Fruit fly (Drosophila melanogaster) whole organism, embryonic: ENCODE results near the gene att-ORFB.

Source experiments
- Aef1 ChIP-seq: fragments of 200-800 bp; sonication (Bioruptor generic); IDR thresholded peaks from 3 replicates; pipeline ENCODE4 v1.3.6; 2022; ENCODE audit warnings: missing biosample characterization, missing genetic modification characterization
- CG10267 ChIP-seq: fragments of 200-800 bp; sonication (Bioruptor generic); optimal IDR thresholded peaks from 2 replicates; lab custom pipeline; 2018; ENCODE audit warnings: missing biosample characterization, mild to moderate bottlenecking, missing genetic modification characterization, moderate library complexity
- CG10543 ChIP-seq: fragments of 200-800 bp; sonication (Bioruptor generic); optimal IDR thresholded peaks from 3 replicates; lab custom pipeline; 2017; ENCODE audit warnings: missing biosample characterization, mild to moderate bottlenecking, missing genetic modification characterization, moderate library complexity
- CG13424 ChIP-seq: fragments of 200-800 bp; sonication (Bioruptor generic); optimal IDR thresholded peaks from 2 replicates; lab custom pipeline; 2019; ENCODE audit warnings: missing biosample characterization, mild to moderate bottlenecking, missing genetic modification characterization, moderate library complexity
- CG14050 ChIP-seq: fragments of 200-800 bp; sonication (Bioruptor generic); IDR thresholded peaks from 3 replicates; pipeline ENCODE4 v1.3.6; 2022; ENCODE audit warnings: missing biosample characterization, missing genetic modification characterization
- CG15011 ChIP-seq: fragments of 200-800 bp; sonication (Bioruptor generic); optimal IDR thresholded peaks from 3 replicates; lab custom pipeline; 2018; ENCODE audit warnings: missing biosample characterization, mild to moderate bottlenecking, missing genetic modification characterization
- CG15479 ChIP-seq: fragments of 200-800 bp; sonication (Bioruptor generic); optimal IDR thresholded peaks from 3 replicates; lab custom pipeline; 2019; ENCODE audit warnings: missing biosample characterization, mild to moderate bottlenecking, missing genetic modification characterization, moderate library complexity
- CG15696 ChIP-seq: fragments of 200-800 bp; sonication (Bioruptor generic); optimal IDR thresholded peaks from 2 replicates; lab custom pipeline; 2019; ENCODE audit warnings: missing biosample characterization, mild to moderate bottlenecking, missing genetic modification characterization, moderate library complexity
- CG1603 ChIP-seq: fragments of 200-800 bp; sonication (Bioruptor generic); optimal IDR thresholded peaks from 2 replicates; lab custom pipeline; 2019; ENCODE audit warnings: missing biosample characterization, mild to moderate bottlenecking, missing genetic modification characterization, moderate library complexity
- CG16779 ChIP-seq: fragments of 200-800 bp; sonication (Bioruptor generic); IDR thresholded peaks from 2 replicates; pipeline ENCODE4 v1.3.6; 2022; ENCODE audit warnings: missing biosample characterization, missing genetic modification characterization
- CG16813 ChIP-seq: fragments of 200-800 bp; sonication (Bioruptor generic); IDR thresholded peaks from 3 replicates; pipeline ENCODE4 v1.3.6; 2022; ENCODE audit warnings: missing biosample characterization, missing genetic modification characterization; ENCODE audit not compliant: partially characterized antibody
- CG2678 ChIP-seq: fragments of 200-800 bp; sonication (Bioruptor generic); optimal IDR thresholded peaks from 3 replicates; lab custom pipeline; 2019; ENCODE audit warnings: missing biosample characterization, mild to moderate bottlenecking, missing genetic modification characterization, moderate library complexity
- CG31388 ChIP-seq: fragments of 200-800 bp; sonication (Bioruptor generic); optimal IDR thresholded peaks from 2 replicates; lab custom pipeline; 2016; ENCODE audit warnings: missing biosample characterization, missing genetic modification characterization
- CG3407 ChIP-seq: fragments of 200-800 bp; sonication (Bioruptor generic); optimal IDR thresholded peaks from 2 replicates; lab custom pipeline; 2018; ENCODE audit warnings: missing biosample characterization, mild to moderate bottlenecking, missing genetic modification characterization
- CG3838 ChIP-seq: fragments of 200-800 bp; sonication (Bioruptor generic); optimal IDR thresholded peaks from 3 replicates; lab custom pipeline; 2016; ENCODE audit warnings: missing biosample characterization, missing genetic modification characterization
- CG6791 ChIP-seq: fragments of 200-800 bp; sonication (Bioruptor generic); IDR thresholded peaks from 3 replicates; pipeline ENCODE4 v1.3.6; 2022; ENCODE audit warnings: missing biosample characterization, missing genetic modification characterization; ENCODE audit not compliant: partially characterized antibody
- CG7357 ChIP-seq: fragments of 200-800 bp; sonication (Bioruptor generic); IDR thresholded peaks from 3 replicates; pipeline ENCODE4 v1.3.6; 2022; ENCODE audit warnings: missing biosample characterization, missing genetic modification characterization
- CG8359 ChIP-seq: fragments of 200-800 bp; sonication (Bioruptor generic); optimal IDR thresholded peaks from 2 replicates; lab custom pipeline; 2017; ENCODE audit warnings: missing biosample characterization, mild to moderate bottlenecking, missing genetic modification characterization, borderline replicate concordance
- CG8765 ChIP-seq: fragments of 200-800 bp; sonication (Bioruptor generic); IDR thresholded peaks from 2 replicates; pipeline ENCODE4 v1.3.6; 2022; ENCODE audit warnings: missing biosample characterization, missing genetic modification characterization
- Camta ChIP-seq: fragments of 200-800 bp; sonication (Bioruptor generic); optimal IDR thresholded peaks from 2 replicates; lab custom pipeline; 2016; ENCODE audit warnings: missing biosample characterization, missing genetic modification characterization
- CrebB ChIP-seq: fragments of 200-800 bp; sonication (Bioruptor generic); optimal IDR thresholded peaks from 3 replicates; lab custom pipeline; 2018; ENCODE audit warnings: missing biosample characterization, mild to moderate bottlenecking, missing genetic modification characterization
- Ets97D ChIP-seq: fragments of 200-800 bp; sonication (Bioruptor generic); optimal IDR thresholded peaks from 3 replicates; lab custom pipeline; 2016; ENCODE audit warnings: missing biosample characterization, missing genetic modification characterization
- GATAe ChIP-seq: fragments of 200-800 bp; sonication (Bioruptor generic); conservative IDR thresholded peaks from 2 replicates; pipeline ENCODE4 v1.3.6; 2022; ENCODE audit warnings: missing biosample characterization, missing genetic modification characterization
- HmgD ChIP-seq: fragments of 200-800 bp; sonication (Bioruptor generic); optimal IDR thresholded peaks from 3 replicates; lab custom pipeline; 2016; ENCODE audit warnings: missing biosample characterization, missing genetic modification characterization
- MTF-1 ChIP-seq: fragments of 200-800 bp; sonication (Bioruptor generic); optimal IDR thresholded peaks from 2 replicates; lab custom pipeline; 2018; ENCODE audit warnings: missing biosample characterization, mild to moderate bottlenecking, missing genetic modification characterization, borderline replicate concordance
- Max ChIP-seq: fragments of 200-800 bp; sonication (Bioruptor generic); optimal IDR thresholded peaks from 2 replicates; lab custom pipeline; 2016; ENCODE audit warnings: missing biosample characterization, mild to moderate bottlenecking, missing genetic modification characterization
- Med ChIP-seq: fragments of 200-800 bp; sonication (Bioruptor generic); peaks from one replicate; lab custom pipeline; 2016; ENCODE audit warnings: missing biosample characterization, missing genetic modification characterization, mild to moderate bottlenecking, inconsistent platforms, moderate library complexity
- NC2β ChIP-seq: fragments of 200-800 bp; sonication (Bioruptor generic); optimal IDR thresholded peaks from 2 replicates; lab custom pipeline; 2016; ENCODE audit warnings: missing biosample characterization, missing genetic modification characterization
- NK7.1 ChIP-seq: fragments of 200-800 bp; sonication (Bioruptor generic); optimal IDR thresholded peaks from 3 replicates; lab custom pipeline; 2016; ENCODE audit warnings: missing biosample characterization, missing genetic modification characterization
- Poxn ChIP-seq: fragments of 200-800 bp; sonication (Bioruptor generic); IDR thresholded peaks from 2 replicates; pipeline ENCODE4 v1.3.6; 2022; ENCODE audit warnings: missing biosample characterization, missing genetic modification characterization
- Ptx1 ChIP-seq: fragments of 200-800 bp; sonication (Bioruptor generic); IDR thresholded peaks from 2 replicates; pipeline ENCODE4 v1.3.6; 2022; ENCODE audit warnings: missing biosample characterization, missing genetic modification characterization
- Spps ChIP-seq: fragments of 200-800 bp; sonication (Bioruptor generic); optimal IDR thresholded peaks from 2 replicates; lab custom pipeline; 2018; ENCODE audit warnings: missing biosample characterization, mild to moderate bottlenecking, missing genetic modification characterization
- Vsx1 ChIP-seq: fragments of 200-800 bp; sonication (Bioruptor generic); optimal IDR thresholded peaks from 2 replicates; lab custom pipeline; 2017; ENCODE audit warnings: missing biosample characterization, mild to moderate bottlenecking, missing genetic modification characterization, missing genetic modification reagents
- Xbp1 ChIP-seq: fragments of 200-800 bp; sonication (Bioruptor generic); optimal IDR thresholded peaks from 3 replicates; lab custom pipeline; 2016; ENCODE audit warnings: missing biosample characterization, mild to moderate bottlenecking, missing genetic modification characterization
- al ChIP-seq: fragments of 200-800 bp; sonication (Bioruptor generic); IDR thresholded peaks from 2 replicates; pipeline ENCODE4 v1.3.6; 2022; ENCODE audit warnings: missing biosample characterization, missing genetic modification characterization
- ash1 ChIP-seq: fragments of 200-800 bp; sonication (Bioruptor generic); optimal IDR thresholded peaks from 2 replicates; lab custom pipeline; 2018; ENCODE audit warnings: missing biosample characterization, mild to moderate bottlenecking, missing genetic modification characterization
- az2 ChIP-seq: fragments of 200-800 bp; sonication (Bioruptor generic); optimal IDR thresholded peaks from 3 replicates; lab custom pipeline; 2016; ENCODE audit warnings: missing biosample characterization, missing genetic modification characterization
- corto ChIP-seq: fragments of 200-800 bp; sonication (Bioruptor generic); optimal IDR thresholded peaks from 2 replicates; lab custom pipeline; 2016; ENCODE audit warnings: missing biosample characterization, mild to moderate bottlenecking, missing genetic modification characterization, moderate library complexity
- lola ChIP-seq, 3 experiments: fragments of >200 bp in 2 of 3; fragments of 200-800 bp in 1 of 3; sonication (Bioruptor generic) in 1 of 3; optimal IDR thresholded peaks; 2 replicates each; lab custom pipeline; 2017 to 2019; ENCODE audit warnings: missing biosample characterization in 3 of 3, missing genetic modification characterization in 3 of 3, mild to moderate bottlenecking in 1 of 3, moderate library complexity in 1 of 3
- nom ChIP-seq: fragments of 200-800 bp; sonication (Bioruptor generic); optimal IDR thresholded peaks from 2 replicates; lab custom pipeline; 2017; ENCODE audit warnings: missing biosample characterization, missing genetic modification characterization, mild to moderate bottlenecking, moderate library complexity, missing genetic modification reagents
- scrt ChIP-seq: fragments of 200-800 bp; sonication (Bioruptor generic); optimal IDR thresholded peaks from 2 replicates; lab custom pipeline; 2018; ENCODE audit warnings: missing biosample characterization, mild to moderate bottlenecking, missing genetic modification characterization, moderate library complexity
- seq ChIP-seq: fragments of 200-800 bp; sonication (Bioruptor generic); IDR thresholded peaks from 2 replicates; pipeline ENCODE4 v1.3.6; 2022; ENCODE audit warnings: missing biosample characterization, missing genetic modification characterization
- sna ChIP-seq: fragments of 200-800 bp; sonication (Bioruptor generic); IDR thresholded peaks from 2 replicates; pipeline ENCODE4 v1.3.6; 2022; ENCODE audit warnings: missing biosample characterization, missing genetic modification characterization; ENCODE audit not compliant: partially characterized antibody
- sob ChIP-seq: fragments of 200-800 bp; sonication (Bioruptor generic); IDR thresholded peaks from 2 replicates; pipeline ENCODE4 v1.3.6; 2022; ENCODE audit warnings: missing biosample characterization, missing genetic modification characterization
- tio ChIP-seq: fragments of 200-800 bp; sonication (Bioruptor generic); optimal IDR thresholded peaks from 2 replicates; lab custom pipeline; 2017; ENCODE audit warnings: missing biosample characterization, missing genetic modification characterization, inconsistent platforms
- ttk ChIP-seq: fragments of 200-800 bp; sonication (Bioruptor generic); IDR thresholded peaks from 2 replicates; pipeline ENCODE4 v2.1.2; 2022; ENCODE audit warnings: missing biosample characterization, missing genetic modification characterization
- zen ChIP-seq: fragments of 200-800 bp; sonication (Bioruptor generic); optimal IDR thresholded peaks from 3 replicates; lab custom pipeline; 2018; ENCODE audit warnings: missing biosample characterization, mild to moderate bottlenecking, missing genetic modification characterization, moderate library complexity
- zen2 ChIP-seq: fragments of 200-800 bp; sonication (Bioruptor generic); IDR thresholded peaks from 3 replicates; pipeline ENCODE4 v1.3.6; 2022; ENCODE audit warnings: missing biosample characterization, missing genetic modification characterization; ENCODE audit not compliant: partially characterized antibody

Gene att-ORFB

dm6 chr3R:20550632-20551486 is 3.3 kb downstream of the att-ORFB start (continued):
- TF ChIP-seq Ets97D (GFP tag; lab: Kevin White, UChicago) = no peak
- no peak for TF ChIP-seq CG3838 (GFP tag; lab: Kevin White, UChicago)
- TF ChIP-seq sna (GFP tag; lab: Robert Waterston, UW) = peak; percentile 76
- peak; percentile 49 for TF ChIP-seq zen (tag; lab: Kevin White, UChicago)
- TF ChIP-seq Xbp1 (GFP tag; lab: Kevin White, UChicago) = no peak
- peak; percentile 94 for TF ChIP-seq Med
- TF ChIP-seq seq (GFP tag; lab: Robert Waterston, UW) = peak; percentile 62; the same call in 1 of the 2 replicates
- TF ChIP-seq Poxn = no peak
- peak; percentile 4 for TF ChIP-seq NK7.1 (GFP tag; lab: Kevin White, UChicago)
- no peak for TF ChIP-seq CG8765
- TF ChIP-seq CG15011 (GFP tag; lab: Kevin White, UChicago) = peak; percentile 81
- peak; percentile 31 for TF ChIP-seq Camta (GFP tag; lab: Kevin White, UChicago)
- peak; percentile 95 for TF ChIP-seq CG15479
- TF ChIP-seq Spps (tag; lab: Kevin White, UChicago) = peak; percentile 79
- TF ChIP-seq CG10543 = peak; percentile 89
- peak; percentile 70 for TF ChIP-seq CG1603 (tag; lab: Kevin White, UChicago)
- TF ChIP-seq al (GFP tag; lab: Robert Waterston, UW) = no peak
- no peak for TF ChIP-seq Max
- TF ChIP-seq NC2β (GFP tag; lab: Kevin White, UChicago) = peak; percentile 40
- TF ChIP-seq CrebB (tag; lab: Kevin White, UChicago) = peak; percentile 91
- peak; percentile 95 for TF ChIP-seq CG16813 (GFP tag; lab: Robert Waterston, UW)
- peak; percentile 56 for TF ChIP-seq corto (GFP tag; lab: Kevin White, UChicago)
- no peak for TF ChIP-seq ttk
- TF ChIP-seq MTF-1 = peak; percentile 96
- TF ChIP-seq sob = peak; percentile 66
- peak; percentile 91 for TF ChIP-seq CG15696 (tag; lab: Kevin White, UChicago)
- TF ChIP-seq lola (GFP tag; optimal IDR thresholded peaks at IDR 0.05; lab: Kevin White, UChicago) = peak in 1 of 3 experiments; percentile 47
- peak; percentile 66 for TF ChIP-seq HmgD (GFP tag; lab: Kevin White, UChicago)
- TF ChIP-seq CG2678 (tag; lab: Kevin White, UChicago) = peak; percentile 68
- TF ChIP-seq CG3407 (GFP tag; lab: Kevin White, UChicago) = peak; percentile 91
- no peak for TF ChIP-seq Ptx1 (GFP tag; lab: Robert Waterston, UW)
- no peak for TF ChIP-seq az2 (GFP tag; lab: Kevin White, UChicago)
- peak; percentile 22; the same call in 1 of the 3 replicates for TF ChIP-seq CG14050 (GFP tag; lab: Robert Waterston, UW)
- no peak for TF ChIP-seq GATAe (GFP tag; lab: Robert Waterston, UW)
- TF ChIP-seq CG10267 (tag; lab: Kevin White, UChicago) = peak; percentile 3
- no peak for TF ChIP-seq tio (GFP tag; lab: Kevin White, UChicago)
- TF ChIP-seq CG8359 (GFP tag; lab: Kevin White, UChicago) = peak; percentile 51
- peak; percentile 67 for TF ChIP-seq nom (GFP tag; lab: Kevin White, UChicago)
- peak; percentile 54 for TF ChIP-seq Vsx1 (GFP tag; lab: Kevin White, UChicago)
- TF ChIP-seq scrt (GFP tag; lab: Kevin White, UChicago) = peak; percentile 78
- TF ChIP-seq CG6791 = peak; percentile 99
- peak; percentile 69 for TF ChIP-seq CG13424
- peak; percentile 95 for TF ChIP-seq zen2
- TF ChIP-seq CG7357 (GFP tag; lab: Robert Waterston, UW) = no peak
- no peak for TF ChIP-seq Aef1 (GFP tag; lab: Robert Waterston, UW)
- TF ChIP-seq CG31388 = no peak
- peak; percentile 92 for TF ChIP-seq ash1 (GFP tag; lab: Kevin White, UChicago)
- TF ChIP-seq CG16779 = no peak
